Fruit fly (Drosophila melanogaster): ENCODE measurements around the gene Akap200.
A peak's percentile ranks its signal among the peaks of the same experiment; 100 is the strongest.

Akap200 gene

dm6 chr2L:8423460-8424089 lies 8.1 kb downstream of the Akap200 start (continued):
- no peak for TF ChIP-seq slou (GFP tag; optimal IDR thresholded peaks at IDR 0.05)
- no peak for TF ChIP-seq croc (GFP tag; conservative IDR thresholded peaks at IDR 0.05)
- TF ChIP-seq bab2 (GFP tag; optimal IDR thresholded peaks at IDR 0.05), result peak; percentile 9
- no peak for TF ChIP-seq z (GFP tag; IDR thresholded peaks at IDR 0.05)
- TF ChIP-seq CG33213 (GFP tag; optimal IDR thresholded peaks at IDR 0.05), result peak; percentile 1
- TF ChIP-seq cwo (GFP tag; optimal IDR thresholded peaks at IDR 0.05), result no peak
- no peak for TF ChIP-seq dmrt99B (tag; optimal IDR thresholded peaks at IDR 0.05)
- peak; percentile 55 for TF ChIP-seq grn (GFP tag; optimal IDR thresholded peaks at IDR 0.05)
- no peak for TF ChIP-seq CG9437 (GFP tag; optimal IDR thresholded peaks at IDR 0.05)
- no peak for TF ChIP-seq fru (optimal IDR thresholded peaks at IDR 0.05)
- peak; percentile 2 for TF ChIP-seq Asciz (GFP tag; optimal IDR thresholded peaks at IDR 0.05)
- peak; percentile 47 for TF ChIP-seq CG2712 (tag; optimal IDR thresholded peaks at IDR 0.05)
- TF ChIP-seq D19A (tag; optimal IDR thresholded peaks at IDR 0.05), result peak; percentile 40
- peak; percentile 92 for TF ChIP-seq Sry-β (GFP tag; optimal IDR thresholded peaks at IDR 0.05)
- TF ChIP-seq gcm (GFP tag; optimal IDR thresholded peaks at IDR 0.05), result no peak
- peak; percentile 6 for TF ChIP-seq CrebB (tag; optimal IDR thresholded peaks at IDR 0.05)
- no peak for TF ChIP-seq pros (GFP tag; optimal IDR thresholded peaks at IDR 0.05)
- peak; percentile 14 for TF ChIP-seq CG17359 (tag; optimal IDR thresholded peaks at IDR 0.05)
- TF ChIP-seq CG30020 (tag; optimal IDR thresholded peaks at IDR 0.05), result no peak
- TF ChIP-seq kah (GFP tag; optimal IDR thresholded peaks at IDR 0.05), result no peak
- TF ChIP-seq ci (GFP tag; IDR thresholded peaks at IDR 0.05), result peak; percentile 19; the same call in 1 of the 3 replicates
- peak; percentile 42 for TF ChIP-seq CG18262 (tag; optimal IDR thresholded peaks at IDR 0.05)
- TF ChIP-seq dmrt11E (tag; optimal IDR thresholded peaks at IDR 0.05), result peak; percentile 31
- no peak for TF ChIP-seq inv (GFP tag; IDR thresholded peaks at IDR 0.05; ENCODE audit: partially characterized antibody)
- TF ChIP-seq nau (GFP tag; optimal IDR thresholded peaks at IDR 0.05), result peak; percentile 14
- TF ChIP-seq CG31441 (GFP tag; IDR thresholded peaks at IDR 0.05), result 0 out of 2 replicates have a peak, but pooled peaks have one; percentile 20
- no peak for TF ChIP-seq bbx (GFP tag; IDR thresholded peaks at IDR 0.05; ENCODE audit: partially characterized antibody)
- TF ChIP-seq Spps (tag; optimal IDR thresholded peaks at IDR 0.05), result peak; percentile 29
- TF ChIP-seq Blimp-1 (GFP tag; optimal IDR thresholded peaks at IDR 0.05), result peak; percentile 23
- TF ChIP-seq tap (tag; optimal IDR thresholded peaks at IDR 0.05), result peak; percentile 5
- TF ChIP-seq CG7556 (GFP tag; optimal IDR thresholded peaks at IDR 0.05), result peak; percentile 6
- peak; percentile 24 for TF ChIP-seq nerfin-1 (tag; optimal IDR thresholded peaks at IDR 0.05)
- peak; percentile 15 for TF ChIP-seq CG9727 (GFP tag; optimal IDR thresholded peaks at IDR 0.05)
- TF ChIP-seq Camta (GFP tag; optimal IDR thresholded peaks at IDR 0.05), result peak; percentile 28
- TF ChIP-seq wek (GFP tag; optimal IDR thresholded peaks at IDR 0.05), result peak; percentile 28
- TF ChIP-seq pan (optimal IDR thresholded peaks at IDR 0.05), result no peak
- no peak for TF ChIP-seq pan (GFP tag; optimal IDR thresholded peaks at IDR 0.05 in 1 of 2, IDR thresholded peaks at IDR 0.05 in 1 of 2)
- no peak for TF ChIP-seq CoRest (tag; optimal IDR thresholded peaks at IDR 0.05)
- no peak for TF ChIP-seq CG34224 (GFP tag; IDR thresholded peaks at IDR 0.05; ENCODE audit: partially characterized antibody)
- TF ChIP-seq pfk (GFP tag; optimal IDR thresholded peaks at IDR 0.05), result no peak
- TF ChIP-seq CG2875 (GFP tag; optimal IDR thresholded peaks at IDR 0.05), result peak; percentile 53
- TF ChIP-seq CG14710 (tag; optimal IDR thresholded peaks at IDR 0.05), result peak; percentile 39
- TF ChIP-seq bsh (GFP tag; optimal IDR thresholded peaks at IDR 0.05), result peak in 1 of 2 experiments; percentile 50
- peak in 1 of 2 experiments; percentile 67 for TF ChIP-seq eve (GFP tag; optimal IDR thresholded peaks at IDR 0.05)
- TF ChIP-seq Mes4 (GFP tag; optimal IDR thresholded peaks at IDR 0.05), result peak; percentile 9
- TF ChIP-seq Sox100B (GFP tag; optimal IDR thresholded peaks at IDR 0.05), result peak; percentile 21
- TF ChIP-seq bcd (GFP tag; optimal IDR thresholded peaks at IDR 0.05), result no peak
- no peak for TF ChIP-seq sc (optimal IDR thresholded peaks at IDR 0.05)
- TF ChIP-seq sc (GFP tag; optimal IDR thresholded peaks at IDR 0.05), result peak; percentile 9

All from whole organism, embryonic.